Worm (Caenorhabditis elegans) whole organism, L1 larva: ENCODE measurements around the gene cox-5A.

ENCODE experiments used
- hpl-2 ChIP-seq: fragments of 150-350 bp; optimal IDR thresholded peaks from 2 replicates; lab custom pipeline; 2014; ENCODE audit warnings: missing biosample characterization, missing genetic modification reagents, missing genetic modification characterization
- nhr-77 ChIP-seq: fragments of 150-350 bp; optimal IDR thresholded peaks from 2 replicates; lab custom pipeline; 2014; ENCODE audit warnings: missing biosample characterization, missing genetic modification characterization
- snpc-4 ChIP-seq: fragments of 150-350 bp; optimal IDR thresholded peaks from 2 replicates; lab custom pipeline; 2014; ENCODE audit warnings: missing biosample characterization, missing genetic modification characterization
- sox-4 ChIP-seq: sonication (generic microtip); optimal IDR thresholded peaks from 2 replicates; lab custom pipeline; 2016; ENCODE audit warnings: missing genetic modification characterization, missing compliant biosample characterization
- xbp-1 ChIP-seq: sonication (generic microtip); optimal IDR thresholded peaks from 2 replicates; lab custom pipeline; 2016; ENCODE audit warnings: missing genetic modification characterization, missing compliant biosample characterization
- zag-1 ChIP-seq: fragments of 150-350 bp; optimal IDR thresholded peaks from 2 replicates; lab custom pipeline; 2014; ENCODE audit warnings: missing biosample characterization, missing genetic modification characterization

DNA sequence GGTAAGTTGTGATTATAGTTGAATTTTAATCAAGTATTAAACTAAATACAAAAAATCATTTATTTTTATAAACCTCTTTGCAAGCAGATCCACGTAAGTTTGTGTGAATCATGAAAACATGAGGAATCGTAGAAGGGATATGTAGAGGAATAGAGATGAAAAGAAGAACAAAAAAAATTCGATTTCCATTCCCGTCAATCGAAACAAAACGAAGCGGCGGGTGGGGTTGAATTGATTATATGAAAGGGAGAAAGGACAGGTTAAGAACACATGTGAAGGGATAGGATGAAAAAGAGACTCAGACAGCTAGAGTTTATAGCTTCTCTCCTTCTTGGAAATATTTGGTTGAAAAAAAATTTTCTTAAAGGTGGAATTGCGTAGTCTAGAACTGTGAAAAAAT, 45.2 kb upstream of the cox-5A start:
- no peak for TF ChIP-seq xbp-1 (tag; lab: Kevin White, UChicago)
- no peak for TF ChIP-seq nhr-77 (tag; lab: Kevin White, UChicago)
- no peak for TF ChIP-seq sox-4
- TF ChIP-seq hpl-2 (GFP tag; lab: Kevin White, UChicago) = no peak
- no peak for TF ChIP-seq zag-1 (tag; lab: Kevin White, UChicago)
- no peak for TF ChIP-seq snpc-4 (tag; lab: Kevin White, UChicago)
